Worm (Caenorhabditis elegans) whole organism, late embryonic: ENCODE data around the gene C01G10.17.

Source experiments
- C38D4.7 ChIP-seq: fragments of 200-800 bp; sonication (Bioruptor generic); optimal IDR thresholded peaks from 2 replicates; lab custom pipeline; 2018; ENCODE audit warnings: mild to moderate bottlenecking, missing genetic modification characterization, moderate library complexity, missing compliant biosample characterization
- ceh-30 ChIP-seq: fragments of 150-350 bp; optimal IDR thresholded peaks from 2 replicates; lab custom pipeline; 2014; ENCODE audit warnings: missing biosample characterization, missing genetic modification characterization
- elt-2 ChIP-seq: sonication (generic microtip); optimal IDR thresholded peaks from 2 replicates; lab custom pipeline; 2016; ENCODE audit warnings: missing genetic modification reagents, missing genetic modification characterization, missing compliant biosample characterization
- elt-4 ChIP-seq: sonication (generic microtip); optimal IDR thresholded peaks from 2 replicates; lab custom pipeline; 2016; ENCODE audit warnings: missing genetic modification characterization, missing compliant biosample characterization
- hlh-15 ChIP-seq: sonication (generic microtip); optimal IDR thresholded peaks from 2 replicates; lab custom pipeline; 2016; ENCODE audit warnings: missing genetic modification characterization, missing compliant biosample characterization
- nfya-1 ChIP-seq: sonication (generic microtip); optimal IDR thresholded peaks from 2 replicates; lab custom pipeline; 2017; ENCODE audit warnings: missing genetic modification characterization, mild to moderate bottlenecking, missing compliant biosample characterization, antibody characterized with exemption, moderate library complexity
- nhr-232 ChIP-seq: sonication (generic microtip); optimal IDR thresholded peaks from 2 replicates; lab custom pipeline; 2016; ENCODE audit warnings: missing genetic modification characterization, missing compliant biosample characterization
- pqm-1 ChIP-seq: sonication (generic microtip); optimal IDR thresholded peaks from 2 replicates; lab custom pipeline; 2016; ENCODE audit warnings: missing genetic modification characterization, missing compliant biosample characterization
- tbx-2 ChIP-seq: sonication (generic microtip); optimal IDR thresholded peaks from 2 replicates; lab custom pipeline; 2016; ENCODE audit warnings: missing genetic modification characterization, missing compliant biosample characterization

ce11 chrV:15059534-15059933, 31.0 kb upstream of the C01G10.17 start, which contains the start of the genes mcm-3 and C25D7.15:
- TF ChIP-seq elt-2 (tag; lab: Kevin White, UChicago) = no peak
- no peak for TF ChIP-seq ceh-30
- TF ChIP-seq nhr-232 (tag; lab: Kevin White, UChicago) = no peak
- TF ChIP-seq nfya-1 (tag; lab: Kevin White, UChicago) = no peak
- no peak for TF ChIP-seq tbx-2 (tag; lab: Kevin White, UChicago)
- TF ChIP-seq pqm-1 (tag; lab: Kevin White, UChicago) = no peak
- no peak for TF ChIP-seq hlh-15 (tag; lab: Kevin White, UChicago)
- no peak for TF ChIP-seq C38D4.7 (GFP tag; lab: Kevin White, UChicago)
- no peak for TF ChIP-seq elt-4 (tag; lab: Kevin White, UChicago)
